Fruit fly (Drosophila melanogaster): ENCODE measurements around the gene IKKbeta.
A peak's percentile ranks its signal among the peaks of the same experiment; 100 is the strongest.

IKKbeta gene

dm6 chr3R:16025587-16026223 lies 23.5 kb downstream of the IKKbeta start, which contains the start of gene pnr:
Gene pnr (plus strand): TSS chr3R:16026079.
- TF ChIP-seq CG17801 (GFP tag; optimal IDR thresholded peaks at IDR 0.05; ENCODE audit: partially characterized antibody), result peak; percentile 9

dm6 chr3R:16024110-16024509 lies 25.1 kb downstream of the IKKbeta start:
- no peak for TF ChIP-seq CG17801 (GFP tag; optimal IDR thresholded peaks at IDR 0.05; ENCODE audit: partially characterized antibody)

dm6 chr3R:16023627-16024026 lies 25.6 kb downstream of the IKKbeta start:
- no peak for TF ChIP-seq CG17801 (GFP tag; optimal IDR thresholded peaks at IDR 0.05; ENCODE audit: partially characterized antibody)

dm6 chr3R:16022005-16022404 lies 27.2 kb downstream of the IKKbeta start:
- no peak for TF ChIP-seq CG17801 (GFP tag; optimal IDR thresholded peaks at IDR 0.05; ENCODE audit: partially characterized antibody)

- TF ChIP-seq CG17801 (GFP tag; optimal IDR thresholded peaks at IDR 0.05; ENCODE audit: partially characterized antibody), result no peak
These were observed 34.6 kb downstream of the IKKbeta start for dm6 chr3R:16014573-16014972.

dm6 chr3R:16013580-16013979 lies 35.6 kb downstream of the IKKbeta start:
- TF ChIP-seq CG17801 (GFP tag; optimal IDR thresholded peaks at IDR 0.05; ENCODE audit: partially characterized antibody), result no peak

- peak; percentile 34 for TF ChIP-seq CG17801 (GFP tag; optimal IDR thresholded peaks at IDR 0.05; ENCODE audit: partially characterized antibody)
These were observed 37.4 kb downstream of the IKKbeta start for dm6 chr3R:16011698-16012332.

dm6 chr3R:16010009-16010505 lies 39.2 kb downstream of the IKKbeta start:
- no peak for TF ChIP-seq CG17801 (GFP tag; optimal IDR thresholded peaks at IDR 0.05; ENCODE audit: partially characterized antibody)

dm6 chr3R:16009030-16009429 lies 40.2 kb downstream of the IKKbeta start, which contains the start of gene GATAe:
Gene GATAe (plus strand): TSS chr3R:16009105.
- TF ChIP-seq CG17801 (GFP tag; optimal IDR thresholded peaks at IDR 0.05; ENCODE audit: partially characterized antibody), result no peak

dm6 chr3R:16008300-16008699 lies 40.9 kb downstream of the IKKbeta start:
- TF ChIP-seq CG17801 (GFP tag; optimal IDR thresholded peaks at IDR 0.05; ENCODE audit: partially characterized antibody), result no peak

- TF ChIP-seq CG17801 (GFP tag; optimal IDR thresholded peaks at IDR 0.05; ENCODE audit: partially characterized antibody), result no peak
These were observed 42.2 kb downstream of the IKKbeta start for dm6 chr3R:16006806-16007556.

dm6 chr3R:16005943-16006342 lies 43.3 kb downstream of the IKKbeta start:
- TF ChIP-seq CG17801 (GFP tag; optimal IDR thresholded peaks at IDR 0.05; ENCODE audit: partially characterized antibody), result peak; percentile 18

dm6 chr3R:16004691-16005474 lies 44.3 kb downstream of the IKKbeta start:
- TF ChIP-seq CG17801 (GFP tag; optimal IDR thresholded peaks at IDR 0.05; ENCODE audit: partially characterized antibody), result peak; percentile 8

- peak; percentile 59 for TF ChIP-seq CG17801 (GFP tag; optimal IDR thresholded peaks at IDR 0.05; ENCODE audit: partially characterized antibody)
These were observed 45.2 kb downstream of the IKKbeta start for dm6 chr3R:16004015-16004414.

Measured in ovary, adult (tissue).